Worm (Caenorhabditis elegans) whole organism, young adult: ENCODE data around the gene C44C10.9.

Source experiments
- ama-1 ChIP-seq, 3 experiments: fragments of 150-350 bp in 1 of 3; sonication (generic microtip) in 2 of 3; optimal IDR thresholded peaks; 2 replicates each; lab custom pipeline; 2014 to 2018; ENCODE audit warnings: missing biosample characterization in 2 of 3, missing genetic modification characterization in 2 of 3, missing genetic modification reagents in 2 of 3
- attf-3 ChIP-seq: fragments of 200-800 bp; sonication (Bioruptor generic); conservative IDR thresholded peaks from 2 replicates; pipeline ENCODE4 v1.3.6; 2022; ENCODE audit warnings: missing genetic modification reagents, missing genetic modification characterization, missing compliant biosample characterization
- cebp-1 ChIP-seq, 2 experiments: fragments of 200-800 bp in 1 of 2; sonication (Bioruptor generic) in 1 of 2; sonication (generic microtip) in 1 of 2; IDR thresholded peaks in 1 of 2; optimal IDR thresholded peaks in 1 of 2; 2 replicates each; pipeline versions ENCODE4 v1.3.6 to Lab custom; 2017 to 2022; ENCODE audit warnings: missing compliant biosample characterization in 2 of 2, missing genetic modification characterization in 2 of 2, mild to moderate bottlenecking in 1 of 2, missing genetic modification reagents in 1 of 2, moderate library complexity in 1 of 2
- gei-17 ChIP-seq: fragments of 200-800 bp; sonication (Bioruptor generic); optimal IDR thresholded peaks from 2 replicates; lab custom pipeline; 2018; ENCODE audit warnings: mild to moderate bottlenecking, missing genetic modification characterization, missing compliant biosample characterization
- hlh-26 ChIP-seq: fragments of 200-800 bp; sonication (Bioruptor generic); conservative IDR thresholded peaks from 2 replicates; pipeline ENCODE4 v1.3.6; 2022; ENCODE audit warnings: missing genetic modification reagents, missing genetic modification characterization, missing compliant biosample characterization
- madf-3 ChIP-seq: fragments of 200-800 bp; sonication (Bioruptor generic); IDR thresholded peaks from 2 replicates; pipeline ENCODE4 v1.3.6; 2022; ENCODE audit warnings: missing genetic modification reagents, missing genetic modification characterization, missing compliant biosample characterization
- nhr-27 ChIP-seq: fragments of 200-800 bp; sonication (Bioruptor generic); optimal IDR thresholded peaks from 2 replicates; lab custom pipeline; 2018; ENCODE audit warnings: mild to moderate bottlenecking, missing genetic modification characterization, moderate library complexity, missing compliant biosample characterization
- sdz-38 ChIP-seq: sonication (generic microtip); optimal IDR thresholded peaks from 2 replicates; lab custom pipeline; 2016; ENCODE audit warnings: missing genotype, missing genetic modification characterization, missing compliant biosample characterization

- TF ChIP-seq ama-1 (optimal IDR thresholded peaks at IDR 0.05; lab: Kevin White, UChicago) (no peak), ama-1 (GFP tag; optimal IDR thresholded peaks at IDR 0.05; lab: Kevin White, UChicago) (no peak), cebp-1 (GFP tag; IDR thresholded peaks at IDR 0.05; lab: Robert Waterston, UW) (no peak), cebp-1 (tag; optimal IDR thresholded peaks at IDR 0.05; lab: Kevin White, UChicago) (no peak), hlh-26 (no peak), madf-3 (GFP tag; lab: Robert Waterston, UW) (no peak), sdz-38 (tag; lab: Kevin White, UChicago) (no peak), attf-3 (GFP tag; lab: Robert Waterston, UW) (no peak), gei-17 (no peak), nhr-27 (no peak)
These were observed 2.4 kb upstream of the C44C10.9 start for ce11 chrX:11718751-11719150.
